Worm (Caenorhabditis elegans) whole organism, late embryonic: Measurements from ENCODE around the gene F16B12.7.

Experiments
- ahr-1 ChIP-seq: sonication (generic microtip); optimal IDR thresholded peaks from 2 replicates; lab custom pipeline; 2016; ENCODE audit warnings: missing genetic modification characterization, missing compliant biosample characterization
- ceh-22 ChIP-seq: sonication (generic microtip); optimal IDR thresholded peaks from 2 replicates; lab custom pipeline; 2017; ENCODE audit warnings: missing biosample characterization, missing genetic modification characterization
- ceh-9 ChIP-seq: sonication (generic microtip); optimal IDR thresholded peaks from 2 replicates; lab custom pipeline; 2016; ENCODE audit warnings: mild to moderate bottlenecking, missing genetic modification characterization, inconsistent platforms, missing compliant biosample characterization
- gmeb-2 ChIP-seq: sonication (generic microtip); optimal IDR thresholded peaks from 2 replicates; lab custom pipeline; 2016; ENCODE audit warnings: missing genetic modification characterization, inconsistent platforms, missing compliant biosample characterization
- lim-6 ChIP-seq: sonication (generic microtip); optimal IDR thresholded peaks from 2 replicates; lab custom pipeline; 2016; ENCODE audit warnings: missing genetic modification characterization, missing compliant biosample characterization
- nhr-11 ChIP-seq: fragments of 150-350 bp; optimal IDR thresholded peaks from 2 replicates; lab custom pipeline; 2014; ENCODE audit warnings: missing biosample characterization, missing genetic modification characterization
- pat-9 ChIP-seq: fragments of 200-800 bp; sonication (Bioruptor generic); optimal IDR thresholded peaks from 2 replicates; lab custom pipeline; 2018; ENCODE audit warnings: mild to moderate bottlenecking, missing genetic modification characterization, moderate library complexity, missing compliant biosample characterization
- pax-1 ChIP-seq: fragments of 150-350 bp; optimal IDR thresholded peaks from 2 replicates; lab custom pipeline; 2014; ENCODE audit warnings: missing biosample characterization, missing genetic modification characterization
- pros-1 ChIP-seq: fragments of 150-350 bp; optimal IDR thresholded peaks from 2 replicates; lab custom pipeline; 2014; ENCODE audit warnings: missing biosample characterization, missing genetic modification reagents, missing genetic modification characterization
- rnt-1 ChIP-seq: sonication (generic microtip); optimal IDR thresholded peaks from 2 replicates; lab custom pipeline; 2016; ENCODE audit warnings: missing genetic modification characterization, missing compliant biosample characterization
- sox-4 ChIP-seq: sonication (generic microtip); optimal IDR thresholded peaks from 2 replicates; lab custom pipeline; 2017; ENCODE audit warnings: mild to moderate bottlenecking, missing genetic modification characterization, inconsistent platforms, missing compliant biosample characterization
- tbx-2 ChIP-seq: sonication (generic microtip); optimal IDR thresholded peaks from 2 replicates; lab custom pipeline; 2016; ENCODE audit warnings: missing genetic modification characterization, missing compliant biosample characterization
- unc-3 ChIP-seq, 2 experiments: fragments of 200-800 bp in 1 of 2; sonication (Bioruptor generic) in 1 of 2; sonication (generic microtip) in 1 of 2; conservative IDR thresholded peaks in 1 of 2; optimal IDR thresholded peaks in 1 of 2; 2 replicates each; pipeline versions ENCODE4 v1.3.6 to Lab custom; 2016 to 2022; ENCODE audit warnings: missing compliant biosample characterization in 2 of 2, missing genetic modification characterization in 2 of 2, missing genetic modification reagents in 1 of 2
- zip-5 ChIP-seq: sonication (generic microtip); optimal IDR thresholded peaks from 2 replicates; lab custom pipeline; 2016; ENCODE audit warnings: missing genetic modification characterization, missing compliant biosample characterization

DNA sequence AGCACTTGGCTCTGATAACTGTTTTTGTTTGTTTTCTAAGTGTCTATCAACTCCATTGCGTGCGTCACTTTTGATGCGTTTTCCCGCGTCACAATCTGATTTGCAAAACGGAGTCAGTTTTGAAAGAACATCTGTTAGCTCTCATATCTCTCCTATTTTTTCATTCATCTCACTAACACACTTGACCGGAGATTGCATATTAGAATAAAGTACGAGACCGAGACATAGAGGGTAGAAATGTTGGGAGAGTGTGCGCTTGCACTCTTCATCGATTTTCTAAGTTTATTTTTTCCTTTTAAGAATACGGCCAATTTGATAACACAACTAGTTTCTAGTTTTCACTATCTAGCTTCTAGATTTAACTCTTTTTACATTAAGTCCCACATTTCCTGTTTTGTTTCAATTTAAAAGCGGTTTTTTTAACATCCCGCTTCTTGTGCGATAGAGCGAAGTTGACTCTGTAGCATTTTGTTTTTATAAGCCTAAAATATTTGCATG is 33.0 kb downstream of the F16B12.7 start:
- TF ChIP-seq ceh-22 (tag; lab: Kevin White, UChicago) (no peak), lim-6 (tag; lab: Kevin White, UChicago) (no peak), sox-4 (tag; lab: Kevin White, UChicago) (no peak), pros-1 (tag; lab: Kevin White, UChicago) (no peak), pat-9 (no peak), pax-1 (tag; lab: Kevin White, UChicago) (no peak), unc-3 (GFP tag; conservative IDR thresholded peaks at IDR 0.05; lab: Robert Waterston, UW) (no peak), unc-3 (tag; optimal IDR thresholded peaks at IDR 0.05; lab: Kevin White, UChicago) (no peak), ahr-1 (no peak), ceh-9 (tag; lab: Kevin White, UChicago) (no peak), zip-5 (tag; lab: Kevin White, UChicago) (no peak), nhr-11 (tag; lab: Kevin White, UChicago) (no peak), rnt-1 (tag; lab: Kevin White, UChicago) (no peak), gmeb-2 (tag; lab: Kevin White, UChicago) (no peak), tbx-2 (no peak)
